Worm (Caenorhabditis elegans) whole organism, L3 larva: ENCODE data around the gene H06I04.6.

Source experiments
- R02D3.7 ChIP-seq: fragments of 150-350 bp; optimal IDR thresholded peaks from 2 replicates; lab custom pipeline; 2014; ENCODE audit warnings: missing biosample characterization, missing genetic modification characterization
- aly-2 ChIP-seq: fragments of 150-350 bp; optimal IDR thresholded peaks from 2 replicates; lab custom pipeline; 2014; ENCODE audit warnings: missing biosample characterization, missing genetic modification characterization
- ceh-82 ChIP-seq: fragments of 150-350 bp; optimal IDR thresholded peaks from 2 replicates; lab custom pipeline; 2014; ENCODE audit warnings: missing biosample characterization, missing genetic modification characterization
- egl-27 ChIP-seq: sonication (generic microtip); optimal IDR thresholded peaks from 4 replicates; lab custom pipeline; 2017; ENCODE audit warnings: missing biosample characterization, missing genetic modification reagents, missing genetic modification characterization
- lin-15B ChIP-seq: fragments of 150-350 bp; optimal IDR thresholded peaks from 2 replicates; lab custom pipeline; 2014; ENCODE audit warnings: missing biosample characterization, missing genetic modification characterization
- mml-1 ChIP-seq: fragments of 150-350 bp; sonication (generic microtip); optimal IDR thresholded peaks from 3 replicates; lab custom pipeline; 2014; ENCODE audit warnings: missing biosample characterization, missing genetic modification characterization
- nhr-28 ChIP-seq: fragments of 150-350 bp; optimal IDR thresholded peaks from 2 replicates; lab custom pipeline; 2014; ENCODE audit warnings: missing biosample characterization, missing genetic modification characterization

- no peak for TF ChIP-seq egl-27 (tag; lab: Kevin White, UChicago)
- TF ChIP-seq aly-2 (tag; lab: Kevin White, UChicago) = no peak
- no peak for TF ChIP-seq mml-1
- TF ChIP-seq lin-15B (tag; lab: Kevin White, UChicago) = no peak
- TF ChIP-seq R02D3.7 = no peak
- TF ChIP-seq nhr-28 = no peak
- TF ChIP-seq ceh-82 (tag; lab: Kevin White, UChicago) = no peak
These were observed 47.9 kb upstream of the H06I04.6 start for ce11 chrIII:3112001-3112400.
